Worm (Caenorhabditis elegans) whole organism, young adult: ENCODE data around the gene magu-4.

Source experiments
- C17E4.6 ChIP-seq: fragments of 200-800 bp; sonication (Bioruptor generic); IDR thresholded peaks from 2 replicates; pipeline ENCODE4 v1.3.6; 2022; ENCODE audit warnings: missing genetic modification reagents, missing genetic modification characterization, missing compliant biosample characterization
- F10E7.11 ChIP-seq: sonication (generic microtip); optimal IDR thresholded peaks from 2 replicates; lab custom pipeline; 2017; ENCODE audit warnings: mild to moderate bottlenecking, missing genetic modification characterization, moderate library complexity, missing compliant biosample characterization
- F57A8.1 ChIP-seq: fragments of 200-800 bp; sonication (Bioruptor generic); optimal IDR thresholded peaks from 2 replicates; lab custom pipeline; 2018; ENCODE audit warnings: mild to moderate bottlenecking, missing genetic modification characterization, moderate library complexity, missing compliant biosample characterization
- T26A5.8 ChIP-seq: sonication (generic microtip); optimal IDR thresholded peaks from 2 replicates; lab custom pipeline; 2016; ENCODE audit warnings: missing genetic modification characterization, missing compliant biosample characterization
- Y56A3A.18 ChIP-seq: fragments of 200-800 bp; sonication (Bioruptor generic); IDR thresholded peaks from 2 replicates; pipeline ENCODE4 v1.3.6; 2022; ENCODE audit warnings: missing genetic modification reagents, missing genetic modification characterization, missing compliant biosample characterization
- Y79H2A.3 ChIP-seq: fragments of 200-800 bp; sonication (Bioruptor generic); conservative IDR thresholded peaks from 2 replicates; pipeline ENCODE4 v1.3.6; 2022; ENCODE audit warnings: missing genetic modification reagents, missing genetic modification characterization, missing compliant biosample characterization
- Y95B8A.8 ChIP-seq: fragments of 200-800 bp; sonication (Bioruptor generic); IDR thresholded peaks from 2 replicates; pipeline ENCODE4 v1.3.6; 2022; ENCODE audit warnings: missing genetic modification reagents, missing genetic modification characterization, missing compliant biosample characterization
- atf-7 ChIP-seq: sonication (generic microtip); optimal IDR thresholded peaks from 2 replicates; lab custom pipeline; 2017; ENCODE audit warnings: mild to moderate bottlenecking, missing genetic modification characterization, missing compliant biosample characterization
- athp-1 ChIP-seq: sonication (generic microtip); optimal IDR thresholded peaks from 2 replicates; lab custom pipeline; 2017; ENCODE audit warnings: mild to moderate bottlenecking, missing genetic modification characterization, missing compliant biosample characterization
- ceh-91 ChIP-seq: fragments of 200-800 bp; sonication (Bioruptor generic); IDR thresholded peaks from 2 replicates; pipeline ENCODE4 v1.3.6; 2022; ENCODE audit warnings: missing genetic modification reagents, missing genetic modification characterization, missing compliant biosample characterization
- hmg-1.2 ChIP-seq: fragments of 200-800 bp; sonication (Bioruptor generic); IDR thresholded peaks from 2 replicates; pipeline ENCODE4 v1.3.6; 2022; ENCODE audit warnings: missing genetic modification reagents, missing genetic modification characterization, missing compliant biosample characterization
- hmg-20 ChIP-seq: fragments of 200-800 bp; sonication (Bioruptor generic); IDR thresholded peaks from 2 replicates; pipeline ENCODE4 v1.3.6; 2022; ENCODE audit warnings: missing genetic modification reagents, missing genetic modification characterization, missing compliant biosample characterization
- lag-1 ChIP-seq: fragments of 200-800 bp; sonication (Bioruptor generic); IDR thresholded peaks from 2 replicates; pipeline ENCODE4 v1.3.6; 2022; ENCODE audit warnings: missing genetic modification reagents, missing genetic modification characterization, missing compliant biosample characterization
- lin-40 ChIP-seq: sonication (generic microtip); optimal IDR thresholded peaks from 2 replicates; lab custom pipeline; 2016; ENCODE audit warnings: missing genetic modification characterization, mild to moderate bottlenecking, missing compliant biosample characterization, missing genotype, missing genetic modification reagents
- lin-54 ChIP-seq: fragments of 200-800 bp; sonication (Bioruptor generic); optimal IDR thresholded peaks from 2 replicates; lab custom pipeline; 2018; ENCODE audit warnings: mild to moderate bottlenecking, missing genetic modification characterization, missing compliant biosample characterization
- lir-1 ChIP-seq: fragments of 200-800 bp; sonication (Bioruptor generic); conservative IDR thresholded peaks from 2 replicates; pipeline ENCODE4 v1.3.6; 2022; ENCODE audit warnings: missing genetic modification reagents, missing genetic modification characterization, missing compliant biosample characterization
- madf-6 ChIP-seq: fragments of 200-800 bp; sonication (Bioruptor generic); IDR thresholded peaks from 2 replicates; pipeline ENCODE4 v1.3.6; 2022; ENCODE audit warnings: missing genetic modification reagents, missing genetic modification characterization, missing compliant biosample characterization
- madf-8 ChIP-seq: fragments of 200-800 bp; sonication (Bioruptor generic); conservative IDR thresholded peaks from 2 replicates; pipeline ENCODE4 v1.3.6; 2022; ENCODE audit warnings: missing genetic modification reagents, missing genetic modification characterization, missing compliant biosample characterization
- mcd-1 ChIP-seq: fragments of 200-800 bp; sonication (Bioruptor generic); IDR thresholded peaks from 2 replicates; pipeline ENCODE4 v1.3.6; 2022; ENCODE audit warnings: missing genetic modification reagents, missing genetic modification characterization, missing compliant biosample characterization
- mes-4 ChIP-seq: sonication (generic microtip); optimal IDR thresholded peaks from 2 replicates; lab custom pipeline; 2016; ENCODE audit warnings: missing genotype, missing genetic modification characterization, missing compliant biosample characterization
- nfya-2 ChIP-seq: fragments of 200-800 bp; sonication (Bioruptor generic); IDR thresholded peaks from 2 replicates; pipeline ENCODE4 v1.3.6; 2022; ENCODE audit warnings: missing genetic modification reagents, missing genetic modification characterization, missing compliant biosample characterization
- nfyb-1 ChIP-seq: fragments of 200-800 bp; sonication (Bioruptor generic); IDR thresholded peaks from 2 replicates; pipeline ENCODE4 v1.3.6; 2022; ENCODE audit warnings: missing genetic modification reagents, missing genetic modification characterization, missing compliant biosample characterization
- pha-4 ChIP-seq: fragments of 150-350 bp; sonication (generic microtip); optimal IDR thresholded peaks from 2 replicates; lab custom pipeline; 2014; ENCODE audit warnings: missing biosample characterization, missing genetic modification reagents, missing genetic modification characterization
- rcor-1 ChIP-seq: fragments of 200-800 bp; sonication (Bioruptor generic); IDR thresholded peaks from 2 replicates; pipeline ENCODE4 v1.3.6; 2022; ENCODE audit warnings: missing genetic modification reagents, missing genetic modification characterization, missing compliant biosample characterization
- repo-1 ChIP-seq: sonication (generic microtip); optimal IDR thresholded peaks from 2 replicates; lab custom pipeline; 2017; ENCODE audit warnings: mild to moderate bottlenecking, missing genetic modification characterization, missing compliant biosample characterization
- sdz-38 ChIP-seq: sonication (generic microtip); optimal IDR thresholded peaks from 2 replicates; lab custom pipeline; 2016; ENCODE audit warnings: missing genotype, missing genetic modification characterization, missing compliant biosample characterization
- snpc-1.1 ChIP-seq: sonication (generic microtip); optimal IDR thresholded peaks from 2 replicates; lab custom pipeline; 2017; ENCODE audit warnings: missing genetic modification characterization, mild to moderate bottlenecking, missing compliant biosample characterization, antibody characterized with exemption, moderate library complexity, missing genotype, missing genetic modification reagents; ENCODE audit not compliant: insufficient read depth
- snpc-3.4 ChIP-seq: sonication (generic microtip); optimal IDR thresholded peaks from 2 replicates; lab custom pipeline; 2017; ENCODE audit warnings: missing genetic modification characterization, mild to moderate bottlenecking, missing compliant biosample characterization, antibody characterized with exemption, moderate library complexity, missing genotype, missing genetic modification reagents
- somi-1 ChIP-seq: fragments of 200-800 bp; sonication (Bioruptor generic); optimal IDR thresholded peaks from 2 replicates; lab custom pipeline; 2018; ENCODE audit warnings: mild to moderate bottlenecking, missing genetic modification characterization, missing compliant biosample characterization
- tlf-1 ChIP-seq: fragments of 200-800 bp; sonication (Bioruptor generic); optimal IDR thresholded peaks from 2 replicates; lab custom pipeline; 2018; ENCODE audit warnings: mild to moderate bottlenecking, missing genetic modification characterization, missing compliant biosample characterization
- unc-62 ChIP-seq: fragments of 150-350 bp; optimal IDR thresholded peaks from 2 replicates; lab custom pipeline; 2014; ENCODE audit warnings: missing biosample characterization, missing genetic modification reagents, missing genetic modification characterization
- xnd-1 ChIP-seq: sonication (generic microtip); optimal IDR thresholded peaks from 2 replicates; lab custom pipeline; 2016; ENCODE audit warnings: missing genotype, missing genetic modification reagents, missing genetic modification characterization, missing compliant biosample characterization
- zfh-2 ChIP-seq: fragments of 200-800 bp; sonication (Bioruptor generic); conservative IDR thresholded peaks from 2 replicates; pipeline ENCODE4 v1.3.6; 2022; ENCODE audit warnings: missing genetic modification reagents, missing genetic modification characterization, missing compliant biosample characterization
- ztf-22 ChIP-seq: fragments of 200-800 bp; sonication (Bioruptor generic); optimal IDR thresholded peaks from 2 replicates; lab custom pipeline; 2018; ENCODE audit warnings: mild to moderate bottlenecking, missing genetic modification characterization, moderate library complexity, missing compliant biosample characterization
- ztf-25 ChIP-seq: fragments of 200-800 bp; sonication (Bioruptor generic); IDR thresholded peaks from 2 replicates; pipeline ENCODE4 v1.3.6; 2022; ENCODE audit warnings: missing genetic modification reagents, missing genetic modification characterization, missing compliant biosample characterization
- ztf-6 ChIP-seq: fragments of 200-800 bp; sonication (Bioruptor generic); IDR thresholded peaks from 2 replicates; pipeline ENCODE4 v1.3.6; 2022; ENCODE audit warnings: missing genetic modification reagents, missing genetic modification characterization, missing compliant biosample characterization

magu-4 gene

DNA sequence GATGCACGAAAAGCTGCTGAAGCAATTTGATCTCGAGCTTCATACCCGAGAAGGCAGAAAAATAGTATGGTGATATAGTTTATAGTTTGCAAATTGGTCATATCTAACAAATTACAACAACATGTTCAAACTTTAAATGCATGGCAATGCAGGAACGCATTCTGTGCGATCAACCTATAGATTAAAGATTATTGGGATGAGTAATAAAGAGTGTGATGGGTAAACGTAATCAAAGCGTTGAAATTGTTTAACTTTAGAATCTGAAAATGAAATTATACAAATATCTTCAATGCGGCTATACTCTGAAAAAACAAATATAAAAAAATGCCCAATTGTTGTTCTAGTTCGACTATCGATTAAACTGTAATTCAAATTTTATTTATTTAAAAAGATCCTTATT lies 33.3 kb upstream of the magu-4 start, which contains the start of gene C47E12.14:
TSS of gene C47E12.14 (minus strand) at position 101 of the 400 bp plus-strand sequence.
- TF ChIP-seq atf-7 (tag; lab: Kevin White, UChicago) (no peak), C17E4.6 (GFP tag; lab: Robert Waterston, UW) (no peak), lir-1 (GFP tag; lab: Robert Waterston, UW) (no peak), nfya-2 (no peak), snpc-1.1 (tag; lab: Kevin White, UChicago) (no peak), ztf-25 (GFP tag; lab: Robert Waterston, UW) (no peak), rcor-1 (GFP tag; lab: Robert Waterston, UW) (no peak), ztf-6 (GFP tag; lab: Robert Waterston, UW) (no peak), hmg-20 (GFP tag; lab: Robert Waterston, UW) (no peak)
- TF ChIP-seq, all 124 proteins: peak for 0

DNA sequence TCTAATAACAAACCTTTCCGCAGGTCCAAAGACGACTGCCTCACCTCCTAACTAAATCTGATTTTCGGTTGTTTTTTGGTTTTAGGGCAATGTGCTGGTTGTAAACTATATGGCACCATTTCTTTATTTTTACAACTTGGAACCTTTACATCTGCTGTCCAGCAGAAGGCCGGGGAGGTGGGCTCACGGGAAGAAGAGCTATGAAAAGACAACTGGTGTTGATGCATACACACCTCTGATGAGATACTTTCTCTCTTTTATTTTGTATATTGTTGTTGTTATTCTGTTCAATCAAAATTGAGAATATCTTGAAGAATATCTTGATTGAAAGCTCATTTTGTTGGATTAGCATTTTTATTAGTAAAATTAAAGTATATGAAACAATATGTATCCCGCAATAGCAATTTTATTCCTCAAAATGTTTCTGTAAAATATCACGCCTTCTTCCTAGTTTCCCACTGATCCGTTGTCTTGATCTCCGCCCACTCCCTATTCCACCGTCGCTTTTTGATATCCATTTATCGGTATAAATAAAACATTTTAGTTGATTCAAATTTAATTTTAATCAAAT lies 31.9 kb upstream of the magu-4 start, which contains the start of gene dhp-2:
TSS of gene dhp-2 (plus strand) at position 521 of the 571 bp plus-strand sequence.
- no peak for TF ChIP-seq zfh-2 (GFP tag; lab: Robert Waterston, UW)
- no peak for TF ChIP-seq lir-1 (GFP tag; lab: Robert Waterston, UW)
- no peak for TF ChIP-seq tlf-1
- no peak for TF ChIP-seq mes-4 (tag; lab: Kevin White, UChicago)
- no peak for TF ChIP-seq nfyb-1
- TF ChIP-seq athp-1 (tag; lab: Kevin White, UChicago) = no peak
- TF ChIP-seq F10E7.11 (tag; lab: Kevin White, UChicago) = no peak
- no peak for TF ChIP-seq lin-54 (GFP tag; lab: Kevin White, UChicago)
- no peak for TF ChIP-seq Y79H2A.3 (GFP tag; lab: Robert Waterston, UW)
- no peak for TF ChIP-seq sdz-38 (tag; lab: Kevin White, UChicago)
- TF ChIP-seq T26A5.8 (tag; lab: Kevin White, UChicago) = no peak
- TF ChIP-seq ztf-22 (GFP tag; lab: Kevin White, UChicago) = no peak
- TF ChIP-seq rcor-1 (GFP tag; lab: Robert Waterston, UW) = no peak
- TF ChIP-seq F57A8.1 (GFP tag; lab: Kevin White, UChicago) = no peak

DNA sequence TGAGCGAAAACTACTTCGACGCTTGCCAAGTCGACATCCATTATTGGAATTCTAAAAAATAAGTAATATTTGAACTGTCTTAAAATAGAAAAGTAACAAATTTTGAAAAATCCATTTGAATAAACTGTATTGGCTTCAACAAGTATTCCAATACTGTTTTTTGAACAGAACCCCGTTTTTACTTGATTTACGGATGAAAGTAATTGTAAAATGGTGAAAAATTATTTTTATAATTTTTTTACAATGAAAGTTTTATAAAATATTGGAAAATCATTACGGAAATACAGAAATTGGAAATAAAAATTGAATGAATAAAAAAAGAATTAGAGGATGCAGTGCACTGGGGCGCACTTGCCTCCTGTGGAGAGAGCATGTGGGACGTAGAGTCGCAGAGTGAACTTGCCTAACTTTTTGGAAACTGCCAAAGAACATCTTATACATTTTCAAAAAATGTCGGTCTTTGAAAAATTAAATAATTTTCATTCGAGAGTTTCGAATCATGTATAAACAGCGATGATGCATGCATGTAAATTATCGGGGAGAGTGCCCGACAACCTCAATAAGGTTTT lies 27.2 kb upstream of the magu-4 start, which contains the start of gene rrp-1:
TSS of gene rrp-1 (minus strand) at position 51 of the 569 bp plus-strand sequence.
- TF ChIP-seq repo-1 (tag; lab: Kevin White, UChicago) = no peak
- TF ChIP-seq Y95B8A.8 = no peak
- TF ChIP-seq snpc-3.4 = no peak
- no peak for TF ChIP-seq pha-4 (tag; lab: Kevin White, UChicago)
- no peak for TF ChIP-seq lag-1 (GFP tag; lab: Robert Waterston, UW)
- peak; percentile 87 for TF ChIP-seq hmg-1.2 (GFP tag; lab: Robert Waterston, UW)
- TF ChIP-seq lir-1 (GFP tag; lab: Robert Waterston, UW) = no peak
- no peak for TF ChIP-seq madf-6 (GFP tag; lab: Robert Waterston, UW)
- TF ChIP-seq mcd-1 (GFP tag; lab: Robert Waterston, UW) = peak; percentile 36; the same call in 1 of the 2 replicates
- TF ChIP-seq ceh-91 (GFP tag; lab: Robert Waterston, UW) = no peak
- TF ChIP-seq Y56A3A.18 (GFP tag; lab: Robert Waterston, UW) = no peak

DNA sequence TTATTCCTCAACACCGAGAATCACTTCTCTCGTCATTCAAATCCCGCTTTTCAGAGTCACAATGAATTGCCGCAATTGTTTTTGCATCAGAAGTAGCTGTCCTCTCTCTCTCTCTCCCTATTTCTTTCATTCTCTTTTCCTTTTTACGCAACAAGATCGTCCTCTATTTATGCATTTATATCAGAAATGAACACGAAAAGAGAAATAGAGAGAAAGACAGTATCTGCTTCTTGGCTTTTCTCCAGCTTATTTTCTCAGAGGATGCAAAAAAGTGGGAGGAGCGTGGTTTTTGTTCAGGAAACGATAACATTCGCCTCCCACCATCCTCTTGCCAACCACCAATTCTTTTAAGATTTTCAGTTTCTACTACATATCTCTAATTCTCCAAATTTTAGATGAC lies 26.7 kb upstream of the magu-4 start, which contains the start of gene mam-2:
TSS of gene mam-2 (plus strand) at position 301 of the 400 bp plus-strand sequence.
- TF ChIP-seq unc-62 (no peak), atf-7 (tag; lab: Kevin White, UChicago) (no peak), xnd-1 (tag; lab: Kevin White, UChicago) (no peak), somi-1 (GFP tag; lab: Kevin White, UChicago) (no peak), lin-40 (no peak), madf-8 (GFP tag; lab: Robert Waterston, UW) (no peak)
